Worm (Caenorhabditis elegans) whole organism, midembryonic: ENCODE data around the gene C54C6.11.
A peak's percentile ranks its signal among the peaks of the same experiment; 100 is the strongest.

Experiments
- med-1 ChIP-seq: sonication (generic microtip); optimal IDR thresholded peaks from 2 replicates; lab custom pipeline; 2017; ENCODE audit warnings: missing genetic modification characterization, mild to moderate bottlenecking, missing compliant biosample characterization, antibody characterized with exemption, missing genetic modification reagents; ENCODE audit not compliant: insufficient read depth
- tab-1 ChIP-seq: fragments of 200-800 bp; sonication (Bioruptor generic); IDR thresholded peaks from 2 replicates; pipeline ENCODE4 v1.3.6; 2022; ENCODE audit warnings: missing genetic modification characterization, missing compliant biosample characterization

DNA sequence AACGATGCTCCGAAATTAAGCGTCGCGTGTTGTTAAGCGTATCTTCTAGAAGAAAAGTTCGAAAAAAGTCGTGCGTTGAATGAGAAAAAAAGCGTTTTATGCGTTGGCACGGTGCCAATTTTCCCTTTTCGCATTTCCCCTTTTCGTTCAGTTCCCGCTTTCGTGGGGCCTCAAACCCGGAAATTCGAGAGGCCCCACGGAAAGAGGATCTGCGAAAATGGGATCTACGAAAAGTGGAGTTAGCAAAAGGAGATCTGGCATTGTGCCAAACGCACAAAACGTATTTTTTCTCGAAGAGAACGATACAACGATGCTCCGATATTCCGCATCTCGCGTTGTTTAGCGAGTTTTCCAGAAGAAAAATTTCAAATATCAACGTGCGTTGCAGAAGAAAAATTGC lies 48.3 kb upstream of the C54C6.11 start:
- TF ChIP-seq tab-1 (GFP tag; lab: Robert Waterston, UW) (peak; percentile 91), med-1 (GFP tag; lab: Kevin White, UChicago) (no peak)
